Fruit fly (Drosophila melanogaster): ENCODE results near the gene CG31465.

CG31465 gene

DNA sequence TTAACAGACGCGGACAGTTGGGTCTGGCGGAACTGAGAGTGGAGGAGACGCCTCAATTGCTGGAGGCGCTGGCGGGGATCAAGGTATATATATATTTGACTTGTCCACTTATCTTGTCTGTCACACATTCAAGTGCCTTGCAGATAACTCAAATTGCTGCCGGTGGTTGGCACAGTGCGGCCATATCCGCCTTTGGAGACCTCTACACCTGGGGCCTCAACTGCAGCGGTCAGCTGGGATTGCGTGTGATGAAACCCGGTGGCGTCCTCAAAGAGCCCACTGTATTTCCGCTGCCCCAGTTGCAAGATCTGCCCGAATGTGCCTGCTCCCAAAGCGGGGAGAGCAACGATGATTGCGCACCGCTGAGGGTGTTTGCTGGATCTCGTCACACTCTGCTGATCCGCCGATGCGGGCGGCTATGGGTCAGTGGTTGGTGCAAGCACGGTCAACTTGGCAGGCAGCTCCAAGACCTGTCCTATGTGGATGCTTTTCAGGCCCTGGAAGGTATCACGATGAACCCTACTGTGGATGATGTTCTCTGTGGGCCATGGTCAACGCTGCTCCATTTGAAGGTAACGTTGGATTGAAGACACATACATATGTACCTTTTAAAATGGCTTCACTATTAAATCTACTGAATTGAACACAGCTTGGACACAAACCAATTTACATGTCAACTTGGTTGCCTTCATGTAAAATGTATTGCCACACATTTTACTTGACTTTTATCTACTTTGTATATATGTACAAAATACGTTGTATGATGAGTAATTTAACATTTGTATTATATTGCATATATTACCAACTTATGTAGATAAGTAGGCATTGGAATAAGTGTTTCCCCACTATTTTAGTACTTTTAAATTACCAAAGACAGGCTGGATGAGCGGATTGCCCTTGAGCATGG is 8.3 kb downstream of the CG31465 start, which contains the start of gene CG43844 (continued):
- TF ChIP-seq NFAT (GFP tag; IDR thresholded peaks at IDR 0.05) (no peak), kah (GFP tag; optimal IDR thresholded peaks at IDR 0.05) (no peak), CG17568 (GFP tag; optimal IDR thresholded peaks at IDR 0.05) (no peak), CG10147 (GFP tag; optimal IDR thresholded peaks at IDR 0.05) (no peak), CG14710 (tag; optimal IDR thresholded peaks at IDR 0.05) (peak; percentile 94), CG9797 (GFP tag; optimal IDR thresholded peaks at IDR 0.05) (no peak), CG16813 (GFP tag; IDR thresholded peaks at IDR 0.05; ENCODE audit: partially characterized antibody) (peak; percentile 71), HLH4C (GFP tag; IDR thresholded peaks at IDR 0.05; ENCODE audit: partially characterized antibody) (peak; percentile 54; the same call in 2 of the 3 replicates), gem (tag; optimal IDR thresholded peaks at IDR 0.05) (no peak), vnd (GFP tag; IDR thresholded peaks at IDR 0.05; ENCODE audit: partially characterized antibody) (peak; percentile 45; the same call in 1 of the 3 replicates), Ptx1 (GFP tag; IDR thresholded peaks at IDR 0.05) (no peak), sens-2 (GFP tag; IDR thresholded peaks at IDR 0.05) (no peak), Oaz (GFP tag; IDR thresholded peaks at IDR 0.05) (no peak), CG7357 (GFP tag; IDR thresholded peaks at IDR 0.05) (no peak), CG10209 (GFP tag; optimal IDR thresholded peaks at IDR 0.05) (no peak), dysf (GFP tag; IDR thresholded peaks at IDR 0.05) (no peak), gt (GFP tag; IDR thresholded peaks at IDR 0.05) (no peak), CG13287 (GFP tag; IDR thresholded peaks at IDR 0.05; ENCODE audit: partially characterized antibody) (peak; percentile 71), CG2875 (GFP tag; optimal IDR thresholded peaks at IDR 0.05) (no peak), Neu2 (GFP tag; optimal IDR thresholded peaks at IDR 0.05; ENCODE audit: borderline replicate concordance) (no peak), bigmax (GFP tag; optimal IDR thresholded peaks at IDR 0.05) (no peak), D19A (tag; optimal IDR thresholded peaks at IDR 0.05) (no peak), CG17612 (GFP tag; IDR thresholded peaks at IDR 0.05) (no peak)

DNA sequence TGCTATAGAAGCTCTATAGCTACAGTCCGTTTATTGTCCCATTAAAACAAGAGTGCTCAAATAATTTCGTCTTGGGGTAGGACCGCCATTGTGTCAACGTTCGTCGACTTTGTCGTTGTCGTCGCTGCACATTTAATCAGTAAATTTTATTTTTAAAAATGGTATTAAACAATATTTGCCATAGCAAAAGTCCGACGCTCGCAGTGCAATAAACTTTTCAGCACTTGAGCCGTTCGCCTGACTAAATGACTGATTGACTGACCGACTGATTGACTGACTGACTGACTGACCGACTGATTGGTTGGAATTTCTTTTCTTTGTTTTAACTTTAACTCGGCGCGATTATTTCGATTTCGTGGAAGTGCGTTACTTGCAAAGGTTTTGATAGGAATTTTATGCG is 9.3 kb downstream of the CG31465 start:
- TF ChIP-seq CG8281 (tag; optimal IDR thresholded peaks at IDR 0.05): peak; percentile 83
- no peak for TF ChIP-seq CG3065 (GFP tag; optimal IDR thresholded peaks at IDR 0.05)
- no peak for TF ChIP-seq dati (GFP tag; IDR thresholded peaks at IDR 0.05)
- no peak for TF ChIP-seq Oaz (GFP tag; IDR thresholded peaks at IDR 0.05)

DNA sequence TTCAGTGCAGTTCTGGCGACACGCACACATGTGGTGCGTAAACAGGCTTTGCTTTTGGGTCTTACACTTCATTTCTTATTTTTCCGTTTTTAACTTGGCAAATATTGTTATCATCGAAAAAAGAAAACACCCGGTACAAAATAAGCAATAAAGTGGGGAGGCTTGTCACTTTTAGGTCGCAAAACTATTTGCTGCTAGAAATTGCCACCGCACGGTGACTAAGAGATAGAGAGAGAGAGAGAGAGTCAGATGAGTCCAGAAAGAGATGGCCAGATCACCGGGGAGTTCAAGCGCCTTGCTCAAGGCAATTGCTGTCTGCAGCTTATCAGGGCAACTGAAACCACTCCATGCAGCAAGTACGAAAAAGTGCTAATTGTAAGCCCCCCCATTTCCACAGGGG is 10.1 kb downstream of the CG31465 start:
- no peak for TF ChIP-seq CG5245 (GFP tag; optimal IDR thresholded peaks at IDR 0.05)
- peak; percentile 26; the same call in 1 of the 2 replicates for TF ChIP-seq Drgx (GFP tag; IDR thresholded peaks at IDR 0.05)
- no peak for TF ChIP-seq CG2199 (GFP tag; IDR thresholded peaks at IDR 0.05)

DNA sequence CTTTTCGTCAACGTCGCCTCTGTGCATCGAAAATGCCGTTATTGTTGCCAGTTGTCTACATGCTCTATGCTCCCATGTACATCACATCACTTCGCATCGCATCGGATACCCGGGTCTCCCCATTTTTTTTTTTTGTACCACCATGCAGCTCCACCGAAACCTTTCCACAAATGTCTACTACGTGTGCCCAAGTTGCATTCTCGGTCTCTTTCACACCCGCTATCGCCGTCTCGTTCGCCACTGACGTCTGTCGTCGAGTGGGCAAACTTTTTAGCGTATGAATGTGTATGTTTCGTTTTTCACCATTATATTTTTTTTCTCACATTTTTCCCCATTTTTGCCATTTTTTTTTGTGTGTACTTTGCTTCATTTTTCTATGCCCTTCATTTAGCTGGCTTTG is 11.8 kb downstream of the CG31465 start:
- TF ChIP-seq CG8290 (GFP tag; optimal IDR thresholded peaks at IDR 0.05): no peak
- no peak for TF ChIP-seq CG8290 (tag; optimal IDR thresholded peaks at IDR 0.05)
- TF ChIP-seq NFAT (GFP tag; IDR thresholded peaks at IDR 0.05): no peak
- no peak for TF ChIP-seq CG9797 (GFP tag; optimal IDR thresholded peaks at IDR 0.05)
- TF ChIP-seq prd (optimal IDR thresholded peaks at IDR 0.05): no peak
- TF ChIP-seq prd (GFP tag; IDR thresholded peaks at IDR 0.05): no peak
- TF ChIP-seq TFAM (GFP tag; optimal IDR thresholded peaks at IDR 0.05): no peak
- TF ChIP-seq so (GFP tag; IDR thresholded peaks at IDR 0.05): no peak
- TF ChIP-seq CG10462 (GFP tag; optimal IDR thresholded peaks at IDR 0.05): no peak
